Worm (Caenorhabditis elegans): ENCODE results near the gene T02D1.8.

DNA sequence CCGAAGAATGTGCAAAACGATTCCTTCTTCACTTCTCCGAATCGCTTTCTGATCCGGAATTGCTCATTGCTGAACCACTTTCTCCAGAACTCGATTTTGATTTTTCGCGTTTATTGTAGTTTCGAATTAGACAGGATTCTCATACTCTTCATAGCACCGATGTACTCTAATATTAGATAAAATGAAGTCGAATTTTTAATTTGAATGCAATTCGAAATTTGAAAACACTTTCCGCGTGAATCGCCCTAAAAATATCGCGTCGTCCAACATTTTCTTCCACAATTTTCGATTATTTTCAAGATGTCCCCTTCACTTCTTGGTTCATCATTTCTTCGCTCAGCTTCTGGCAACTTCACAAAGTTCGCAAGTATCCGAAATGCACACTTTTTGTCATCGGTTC lies 5.3 kb downstream of the T02D1.8 start, which contains the start of gene C30H6.8:
- no peak for TF ChIP-seq rnt-1 (tag; optimal IDR thresholded peaks at IDR 0.05)
- no peak for TF ChIP-seq sox-4 (tag; optimal IDR thresholded peaks at IDR 0.05)
- no peak for TF ChIP-seq hlh-30 (tag; optimal IDR thresholded peaks at IDR 0.05; ENCODE audit: insufficient read depth)

Data from whole organism, late embryonic.